Worm (Caenorhabditis elegans) whole organism, L4 larva: Measurements from ENCODE around the gene H12D21.10.

Experiments
- R02D3.7 ChIP-seq: fragments of 150-350 bp; sonication (generic microtip); optimal IDR thresholded peaks from 3 replicates; lab custom pipeline; 2014; ENCODE audit warnings: missing biosample characterization, missing genetic modification characterization
- T20F7.1 ChIP-seq: fragments of 200-800 bp; sonication (Bioruptor generic); optimal IDR thresholded peaks from 2 replicates; lab custom pipeline; 2018; ENCODE audit warnings: mild to moderate bottlenecking, missing genetic modification characterization, missing compliant biosample characterization
- Y75B8A.6 ChIP-seq: fragments of 200-800 bp; sonication (Bioruptor generic); IDR thresholded peaks from 2 replicates; pipeline ENCODE4 v1.3.6; 2022; ENCODE audit warnings: missing genetic modification reagents, missing genetic modification characterization, missing compliant biosample characterization
- egl-27 ChIP-seq: sonication (generic microtip); optimal IDR thresholded peaks from 3 replicates; lab custom pipeline; 2017; ENCODE audit warnings: missing biosample characterization, missing genetic modification reagents, missing genetic modification characterization
- egl-43 ChIP-seq: fragments of 200-800 bp; sonication (Bioruptor generic); IDR thresholded peaks from 2 replicates; pipeline ENCODE4 v1.3.6; 2022; ENCODE audit warnings: missing genetic modification reagents, missing genetic modification characterization, missing compliant biosample characterization
- fkh-10 ChIP-seq: fragments of 150-350 bp; optimal IDR thresholded peaks from 2 replicates; lab custom pipeline; 2014; ENCODE audit warnings: missing biosample characterization, missing genetic modification reagents, missing genetic modification characterization
- mdt-29 ChIP-seq: fragments of 200-800 bp; sonication (Bioruptor generic); IDR thresholded peaks from 2 replicates; pipeline ENCODE4 v1.3.6; 2022; ENCODE audit warnings: missing genetic modification reagents, missing genetic modification characterization, missing compliant biosample characterization
- nhr-28 ChIP-seq: fragments of 150-350 bp; optimal IDR thresholded peaks from 2 replicates; lab custom pipeline; 2014; ENCODE audit warnings: missing biosample characterization, missing genetic modification characterization
- nhr-76 ChIP-seq: fragments of 150-350 bp; optimal IDR thresholded peaks from 2 replicates; lab custom pipeline; 2014; ENCODE audit warnings: missing biosample characterization, missing genetic modification characterization
- pha-4 ChIP-seq, 2 experiments: fragments of 150-350 bp in 1 of 2; fragments of 200-800 bp in 1 of 2; sonication (Bioruptor generic) in 1 of 2; IDR thresholded peaks in 1 of 2; optimal IDR thresholded peaks in 1 of 2; 2 replicates each; pipeline versions ENCODE4 v1.3.6 to Lab custom; 2014 to 2022; ENCODE audit warnings: missing genetic modification characterization in 2 of 2, missing genetic modification reagents in 2 of 2, missing biosample characterization in 1 of 2, missing compliant biosample characterization in 1 of 2
- spr-1 ChIP-seq: sonication (generic microtip); optimal IDR thresholded peaks from 2 replicates; lab custom pipeline; 2016; ENCODE audit warnings: mild to moderate bottlenecking, missing genetic modification characterization, missing compliant biosample characterization
- spr-3 ChIP-seq: fragments of 200-800 bp; sonication (Bioruptor generic); optimal IDR thresholded peaks from 2 replicates; lab custom pipeline; 2018; ENCODE audit warnings: mild to moderate bottlenecking, missing genetic modification characterization, missing compliant biosample characterization
- unc-62 ChIP-seq, 3 experiments: fragments of 150-350 bp in 1 of 3; sonication (generic microtip); optimal IDR thresholded peaks in 2 of 3; peaks in 1 of 3; 1 replicate in 1 of 3; 2 replicates in 2 of 3; lab custom pipeline; 2014 to 2017; ENCODE audit warnings: missing biosample characterization in 3 of 3, missing genetic modification characterization in 3 of 3, missing genetic modification reagents in 3 of 3, missing genotype in 1 of 3

ce11 chrV:14897731-14898130 is 1.9 kb upstream of the H12D21.10 start, which contains the start of gene H12D21.6:
- TF ChIP-seq nhr-28 (tag; lab: Kevin White, UChicago) (no peak), pha-4 (GFP tag; IDR thresholded peaks at IDR 0.05; lab: Robert Waterston, UW) (no peak), pha-4 (tag; optimal IDR thresholded peaks at IDR 0.05; lab: Kevin White, UChicago) (no peak), R02D3.7 (tag; lab: Kevin White, UChicago) (no peak), spr-1 (tag; lab: Kevin White, UChicago) (no peak), Y75B8A.6 (no peak), egl-27 (tag; lab: Kevin White, UChicago) (no peak), egl-43 (GFP tag; lab: Robert Waterston, UW) (no peak), mdt-29 (GFP tag; lab: Robert Waterston, UW) (no peak), unc-62 (GFP tag; optimal IDR thresholded peaks at IDR 0.05 in 1 of 2; lab: Kevin White, UChicago) (no peak), unc-62 (tag; optimal IDR thresholded peaks at IDR 0.05; lab: Kevin White, UChicago) (no peak), nhr-76 (tag; lab: Kevin White, UChicago) (no peak), fkh-10 (GFP tag; lab: Kevin White, UChicago) (no peak), T20F7.1 (GFP tag; lab: Kevin White, UChicago) (no peak), spr-3 (no peak)
